Fruit fly (Drosophila melanogaster) whole organism, pupa: Measurements from ENCODE around the gene Membrin.

Experiments
- CG10348 ChIP-seq: fragments of 200-800 bp; sonication (Bioruptor generic); IDR thresholded peaks from 2 replicates; pipeline ENCODE4 v1.3.6; 2022; ENCODE audit warnings: missing biosample characterization, missing genetic modification characterization
- CG12605 ChIP-seq: fragments of 200-800 bp; sonication (Bioruptor generic); IDR thresholded peaks from 2 replicates; pipeline ENCODE4 v1.3.6; 2022; ENCODE audit warnings: missing biosample characterization, missing genetic modification characterization
- CG15710 ChIP-seq: fragments of 200-800 bp; sonication (Bioruptor generic); optimal IDR thresholded peaks from 2 replicates; lab custom pipeline; 2018; ENCODE audit warnings: missing biosample characterization, mild to moderate bottlenecking, missing genetic modification characterization, moderate library complexity
- CG34367 ChIP-seq: fragments of 200-800 bp; sonication (Bioruptor generic); optimal IDR thresholded peaks from 2 replicates; lab custom pipeline; 2018; ENCODE audit warnings: missing biosample characterization, mild to moderate bottlenecking, missing genetic modification characterization
- EcR ChIP-seq: fragments of 200-800 bp; sonication (Bioruptor generic); optimal IDR thresholded peaks from 3 replicates; lab custom pipeline; 2019; ENCODE audit warnings: missing biosample characterization, missing genetic modification characterization, mild to moderate bottlenecking, moderate library complexity, missing genetic modification reagents
- Snoo ChIP-seq: fragments of 200-800 bp; sonication (Bioruptor generic); optimal IDR thresholded peaks from 3 replicates; lab custom pipeline; 2017; ENCODE audit warnings: missing biosample characterization, mild to moderate bottlenecking, missing genetic modification characterization, inconsistent platforms
- gl ChIP-seq: fragments of 200-800 bp; sonication (Bioruptor generic); optimal IDR thresholded peaks from 2 replicates; lab custom pipeline; 2018; ENCODE audit warnings: missing biosample characterization, mild to moderate bottlenecking, missing genetic modification characterization

DNA sequence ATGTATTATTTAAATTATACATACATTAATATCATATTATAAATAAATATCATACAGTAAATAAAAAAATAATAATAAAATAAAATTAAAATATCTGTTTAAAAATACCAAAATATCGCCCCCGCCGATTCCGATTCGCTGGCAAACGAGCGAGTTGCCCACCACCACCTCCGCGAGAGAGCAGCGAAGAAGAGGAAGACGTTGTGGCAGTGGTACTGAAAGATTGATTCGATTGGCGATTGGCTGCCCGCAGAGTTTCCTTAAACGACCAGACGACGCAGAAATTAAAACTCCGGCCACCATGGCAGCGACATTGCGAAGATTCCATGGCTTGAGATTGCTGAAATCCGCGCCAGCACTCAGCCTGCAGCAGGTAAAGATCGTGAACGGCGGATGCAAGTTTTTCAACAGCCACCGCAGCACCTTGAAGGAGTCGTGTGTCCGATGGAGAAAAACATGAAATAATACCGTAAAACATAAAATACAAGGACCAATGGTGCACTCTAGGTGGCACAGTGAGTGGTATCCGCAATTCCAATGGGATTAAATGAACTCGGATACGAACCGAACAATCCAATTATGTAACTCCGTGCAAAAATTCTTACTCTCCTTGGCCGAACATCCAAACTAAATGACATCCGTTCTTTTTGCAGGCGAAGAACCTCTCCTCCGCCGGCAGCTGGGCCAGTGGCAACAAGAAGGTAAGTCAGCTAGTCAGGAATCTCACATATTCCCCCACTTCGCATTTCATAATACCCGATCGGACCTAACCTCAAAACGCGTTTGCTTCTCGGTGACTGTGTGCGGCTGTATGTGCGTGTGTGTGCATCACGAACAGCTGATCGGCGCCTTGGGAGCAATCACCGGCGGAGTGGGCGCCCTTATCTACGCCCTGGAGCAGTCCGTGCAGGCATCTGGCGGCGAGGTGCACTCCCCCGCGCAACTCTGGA lies 5.9 kb upstream of the Membrin start, which contains the start of gene Cyt-c1:
- TF ChIP-seq CG12605 (GFP tag; lab: Robert Waterston, UW) (no peak), EcR (GFP tag; lab: Kevin White, UChicago) (peak; percentile 74), CG34367 (tag; lab: Kevin White, UChicago) (no peak), Snoo (tag; lab: Kevin White, UChicago) (no peak), CG10348 (GFP tag; lab: Robert Waterston, UW) (no peak), gl (tag; lab: Kevin White, UChicago) (no peak), CG15710 (tag; lab: Kevin White, UChicago) (no peak)
